Worm (Caenorhabditis elegans): ENCODE measurements around the gene ceph-41.

The ceph-41 gene

ce11 chrIV:8102231-8102630 lies 24.8 kb upstream of the ceph-41 start, which contains the start of gene Y42H9AR.5:
Y42H9AR.5 (plus strand) TSS chrIV:8102531.
- TF ChIP-seq zip-4 (GFP tag; optimal IDR thresholded peaks at IDR 0.05) (no peak), elt-3 (tag; optimal IDR thresholded peaks at IDR 0.05) (no peak), zag-1 (tag; optimal IDR thresholded peaks at IDR 0.05) (no peak), mep-1 (tag; optimal IDR thresholded peaks at IDR 0.05) (no peak), pax-3 (tag; optimal IDR thresholded peaks at IDR 0.05) (no peak), egl-13 (tag; optimal IDR thresholded peaks at IDR 0.05) (no peak), mef-2 (tag; optimal IDR thresholded peaks at IDR 0.05) (no peak), grh-1 (GFP tag; IDR thresholded peaks at IDR 0.05) (no peak), sptf-1 (tag; optimal IDR thresholded peaks at IDR 0.05) (no peak), C16A3.4 (tag; optimal IDR thresholded peaks at IDR 0.05) (no peak), tbx-2 (tag; optimal IDR thresholded peaks at IDR 0.05) (no peak), fos-1 (tag; optimal IDR thresholded peaks at IDR 0.05) (no peak)

- no peak for TF ChIP-seq lin-13 (GFP tag; optimal IDR thresholded peaks at IDR 0.05)
- TF ChIP-seq ceh-82 (tag; optimal IDR thresholded peaks at IDR 0.05), result no peak
- TF ChIP-seq snpc-4 (tag; optimal IDR thresholded peaks at IDR 0.05), result no peak
- TF ChIP-seq nhr-28 (tag; optimal IDR thresholded peaks at IDR 0.05), result no peak
- no peak for TF ChIP-seq C04F5.9 (tag; optimal IDR thresholded peaks at IDR 0.05)
- no peak for TF ChIP-seq C16A3.4 (tag; optimal IDR thresholded peaks at IDR 0.05)
- no peak for TF ChIP-seq alr-1 (tag; optimal IDR thresholded peaks at IDR 0.05; ENCODE audit: borderline replicate concordance)
- TF ChIP-seq nhr-90 (tag; optimal IDR thresholded peaks at IDR 0.05; ENCODE audit: poor library complexity), result peak; percentile 12
- no peak for TF ChIP-seq mdl-1 (tag; optimal IDR thresholded peaks at IDR 0.05)
- TF ChIP-seq nhr-71 (tag; optimal IDR thresholded peaks at IDR 0.05), result peak; percentile 43
- no peak for TF ChIP-seq swsn-7 (tag; optimal IDR thresholded peaks at IDR 0.05)
- TF ChIP-seq dsc-1 (tag; optimal IDR thresholded peaks at IDR 0.05), result no peak
- no peak for TF ChIP-seq skn-1 (tag; optimal IDR thresholded peaks at IDR 0.05)
- no peak for TF ChIP-seq jun-1 (tag; optimal IDR thresholded peaks at IDR 0.05)
- no peak for TF ChIP-seq Y116A8C.19 (tag; optimal IDR thresholded peaks at IDR 0.05; ENCODE audit: borderline replicate concordance)
- TF ChIP-seq nhr-11 (tag; optimal IDR thresholded peaks at IDR 0.05), result no peak
- no peak for TF ChIP-seq hlh-17 (GFP tag; optimal IDR thresholded peaks at IDR 0.05; ENCODE audit: borderline replicate concordance)
- no peak for TF ChIP-seq egl-27 (tag; optimal IDR thresholded peaks at IDR 0.05)
- TF ChIP-seq lin-14 (GFP tag; optimal IDR thresholded peaks at IDR 0.05), result peak; percentile 26
- TF ChIP-seq aha-1 (tag; optimal IDR thresholded peaks at IDR 0.05), result no peak
- TF ChIP-seq nhr-85 (tag), result peak; percentile 86
- TF ChIP-seq mab-9 (GFP tag; IDR thresholded peaks at IDR 0.05), result no peak
- TF ChIP-seq hlh-4 (tag; optimal IDR thresholded peaks at IDR 0.05), result no peak
- TF ChIP-seq elt-2 (tag; optimal IDR thresholded peaks at IDR 0.05), result no peak
- peak in 1 of 2 experiments; percentile 21 for TF ChIP-seq lin-35 (GFP tag; optimal IDR thresholded peaks at IDR 0.05)
- TF ChIP-seq elt-3 (tag; optimal IDR thresholded peaks at IDR 0.05), result peak in 5 of 6 experiments; percentile 16 to 83 (median 64)
- TF ChIP-seq nhr-20 (tag; optimal IDR thresholded peaks at IDR 0.05), result peak; percentile 86
- TF ChIP-seq snu-23 (GFP tag; optimal IDR thresholded peaks at IDR 0.05), result peak; percentile 0
- TF ChIP-seq nhr-84 (tag; optimal IDR thresholded peaks at IDR 0.05), result no peak
- peak; percentile 34 for TF ChIP-seq blmp-1 (tag; optimal IDR thresholded peaks at IDR 0.05)
- TF ChIP-seq fos-1 (tag; optimal IDR thresholded peaks at IDR 0.05), result no peak
- peak; percentile 32 for TF ChIP-seq tbx-2 (tag; optimal IDR thresholded peaks at IDR 0.05)
Observed at ce11 chrIV:8103196-8103595, 23.8 kb upstream of the ceph-41 start.

ce11 chrIV:8105083-8105482 lies 21.9 kb upstream of the ceph-41 start:
- no peak for TF ChIP-seq lin-35 (GFP tag; optimal IDR thresholded peaks at IDR 0.05)
- no peak for TF ChIP-seq lir-3 (tag; optimal IDR thresholded peaks at IDR 0.05; ENCODE audit: poor library complexity)
- TF ChIP-seq egl-13 (tag; optimal IDR thresholded peaks at IDR 0.05), result no peak
- TF ChIP-seq ets-5 (GFP tag; IDR thresholded peaks at IDR 0.05), result no peak
- TF ChIP-seq efl-1 (optimal IDR thresholded peaks at IDR 0.05), result no peak
- no peak for TF ChIP-seq efl-1 (GFP tag; optimal IDR thresholded peaks at IDR 0.05 in 1 of 2)
- TF ChIP-seq nhr-71 (tag; optimal IDR thresholded peaks at IDR 0.05), result no peak
- no peak for TF ChIP-seq vab-15 (tag; optimal IDR thresholded peaks at IDR 0.05)
- TF ChIP-seq lin-39 (tag; optimal IDR thresholded peaks at IDR 0.05), result no peak
- TF ChIP-seq nhr-28 (tag; optimal IDR thresholded peaks at IDR 0.05), result no peak
- no peak for TF ChIP-seq ztf-11 (tag; optimal IDR thresholded peaks at IDR 0.05)
- TF ChIP-seq nhr-77 (tag; optimal IDR thresholded peaks at IDR 0.05), result no peak
- TF ChIP-seq nhr-20 (tag; optimal IDR thresholded peaks at IDR 0.05), result no peak
- no peak for TF ChIP-seq aly-2 (tag; optimal IDR thresholded peaks at IDR 0.05)
- TF ChIP-seq fkh-4 (tag; optimal IDR thresholded peaks at IDR 0.05; ENCODE audit: borderline replicate concordance), result no peak
- TF ChIP-seq mdl-1 (tag; optimal IDR thresholded peaks at IDR 0.05), result no peak
- no peak for TF ChIP-seq unc-86 (tag; optimal IDR thresholded peaks at IDR 0.05)

Data from whole organism, L1 larva.